Fruit fly (Drosophila melanogaster) whole organism, adult: ENCODE results near the gene His3.3A.

Source experiments
- CG12768 ChIP-seq: fragments of 200-800 bp; sonication (Bioruptor generic); optimal IDR thresholded peaks from 2 replicates; lab custom pipeline; 2017; ENCODE audit warnings: missing biosample characterization, missing genetic modification characterization, mild to moderate bottlenecking, moderate library complexity, missing genetic modification reagents
- CG14711 ChIP-seq: fragments of 200-800 bp; sonication (Bioruptor generic); optimal IDR thresholded peaks from 2 replicates; lab custom pipeline; 2018; ENCODE audit warnings: missing biosample characterization, mild to moderate bottlenecking, missing genetic modification characterization, moderate library complexity
- Clk ChIP-seq: fragments of 200-800 bp; sonication (Bioruptor generic); optimal IDR thresholded peaks from 2 replicates; lab custom pipeline; 2017; ENCODE audit warnings: missing biosample characterization, missing genetic modification characterization
- Mnt ChIP-seq: fragments of 200-800 bp; sonication (Bioruptor generic); optimal IDR thresholded peaks from 2 replicates; lab custom pipeline; 2016; ENCODE audit warnings: missing biosample characterization, mild to moderate bottlenecking, missing genetic modification characterization
- kay ChIP-seq: fragments of 200-800 bp; sonication (Bioruptor generic); peaks from one replicate; lab custom pipeline; 2016; ENCODE audit warnings: missing biosample characterization, missing genetic modification characterization, borderline replicate concordance
- ovo ChIP-seq: fragments of 200-800 bp; sonication (Bioruptor generic); optimal IDR thresholded peaks from 2 replicates; lab custom pipeline; 2016; ENCODE audit warnings: missing biosample characterization, missing genetic modification characterization
- tj ChIP-seq: fragments of 200-800 bp; sonication (Bioruptor generic); optimal IDR thresholded peaks from 3 replicates; lab custom pipeline; 2017; ENCODE audit warnings: missing biosample characterization, mild to moderate bottlenecking, missing genetic modification characterization, moderate library complexity
- toe ChIP-seq: fragments of 200-800 bp; sonication (Bioruptor generic); optimal IDR thresholded peaks from 2 replicates; lab custom pipeline; 2016; ENCODE audit warnings: missing biosample characterization, missing genetic modification characterization

DNA sequence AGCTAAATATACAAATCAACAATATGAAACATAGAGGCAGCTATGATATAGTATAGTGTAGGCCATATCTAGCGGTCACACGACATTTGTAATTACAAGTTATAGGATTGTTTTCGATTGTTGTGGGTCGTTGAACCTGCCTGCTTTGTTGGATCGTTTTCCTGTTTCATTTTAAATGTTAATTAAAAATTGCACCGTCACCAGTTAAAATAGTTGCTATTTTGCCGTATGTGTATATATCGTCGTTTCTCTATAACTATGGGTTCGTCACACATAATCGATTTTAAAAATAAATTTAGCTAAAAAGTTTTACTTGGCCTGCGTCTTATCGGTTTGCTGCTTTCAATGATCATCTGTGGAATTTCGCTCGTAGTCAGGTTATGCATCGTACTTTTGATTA, 17.5 kb downstream of the His3.3A start:
- peak; percentile 2 for TF ChIP-seq tj (GFP tag; lab: Kevin White, UChicago)
- TF ChIP-seq CG12768 (GFP tag; lab: Kevin White, UChicago) = no peak
- TF ChIP-seq kay (GFP tag; lab: Kevin White, UChicago) = peak; percentile 64
- TF ChIP-seq ovo (GFP tag; lab: Kevin White, UChicago) = no peak
- TF ChIP-seq CG14711 (tag; lab: Kevin White, UChicago) = no peak
- no peak for TF ChIP-seq Clk (GFP tag; lab: Kevin White, UChicago)
- TF ChIP-seq Mnt = no peak
- no peak for TF ChIP-seq toe (GFP tag; lab: Kevin White, UChicago)
